Worm (Caenorhabditis elegans) whole organism, mixed stage, embryonic: ENCODE results near the gene K08D8.3.

ENCODE experiments used
- bed-3 ChIP-seq: fragments of 200-800 bp; sonication (Bioruptor generic); optimal IDR thresholded peaks from 3 replicates; lab custom pipeline; 2018; ENCODE audit warnings: mild to moderate bottlenecking, missing genetic modification characterization, moderate library complexity, missing compliant biosample characterization
- blmp-1 ChIP-seq: fragments of 150-350 bp; optimal IDR thresholded peaks from 2 replicates; lab custom pipeline; 2014; ENCODE audit warnings: missing biosample characterization, missing genetic modification characterization
- ceh-43 ChIP-seq: fragments of 200-800 bp; sonication (Bioruptor generic); optimal IDR thresholded peaks from 2 replicates; lab custom pipeline; 2018; ENCODE audit warnings: mild to moderate bottlenecking, missing genetic modification characterization, moderate library complexity, missing compliant biosample characterization
- ceh-83 ChIP-seq: fragments of 200-800 bp; sonication (Bioruptor generic); optimal IDR thresholded peaks from 2 replicates; lab custom pipeline; 2018; ENCODE audit warnings: mild to moderate bottlenecking, missing genetic modification characterization, missing compliant biosample characterization
- ces-1 ChIP-seq: fragments of 150-350 bp; optimal IDR thresholded peaks from 2 replicates; lab custom pipeline; 2014; ENCODE audit warnings: missing biosample characterization, missing genetic modification reagents, missing genetic modification characterization
- cnd-1 ChIP-seq: fragments of 200-800 bp; sonication (Bioruptor generic); optimal IDR thresholded peaks from 2 replicates; lab custom pipeline; 2018; ENCODE audit warnings: mild to moderate bottlenecking, missing genetic modification characterization, missing compliant biosample characterization
- drap-1 ChIP-seq: fragments of 200-800 bp; sonication (Bioruptor generic); optimal IDR thresholded peaks from 3 replicates; lab custom pipeline; 2018; ENCODE audit warnings: mild to moderate bottlenecking, missing genetic modification characterization, missing compliant biosample characterization
- elt-1 ChIP-seq: sonication (generic microtip); optimal IDR thresholded peaks from 2 replicates; lab custom pipeline; 2017; ENCODE audit warnings: missing genetic modification characterization, mild to moderate bottlenecking, missing compliant biosample characterization, antibody characterized with exemption, moderate library complexity, borderline replicate concordance; ENCODE audit not compliant: insufficient read depth
- elt-3 ChIP-seq: fragments of 150-350 bp; optimal IDR thresholded peaks from 2 replicates; lab custom pipeline; 2014; ENCODE audit warnings: missing biosample characterization, missing genetic modification characterization
- flh-1 ChIP-seq: fragments of 200-800 bp; sonication (Bioruptor generic); optimal IDR thresholded peaks from 2 replicates; lab custom pipeline; 2018; ENCODE audit warnings: mild to moderate bottlenecking, missing genetic modification characterization, moderate library complexity, missing compliant biosample characterization
- ham-2 ChIP-seq: fragments of 200-800 bp; sonication (Bioruptor generic); optimal IDR thresholded peaks from 2 replicates; lab custom pipeline; 2018; ENCODE audit warnings: mild to moderate bottlenecking, missing genetic modification characterization, missing compliant biosample characterization
- hlh-1 ChIP-seq: fragments of 150-350 bp; optimal IDR thresholded peaks from 2 replicates; lab custom pipeline; 2014; ENCODE audit warnings: missing biosample characterization, missing genetic modification reagents, missing genetic modification characterization
- lin-13 ChIP-seq: fragments of 150-350 bp; optimal IDR thresholded peaks from 2 replicates; lab custom pipeline; 2014; ENCODE audit warnings: missing biosample characterization, missing genetic modification characterization
- lin-32 ChIP-seq: fragments of 200-800 bp; sonication (Bioruptor generic); optimal IDR thresholded peaks from 2 replicates; lab custom pipeline; 2018; ENCODE audit warnings: mild to moderate bottlenecking, missing genetic modification characterization, missing compliant biosample characterization
- lsy-2 ChIP-seq: fragments of 150-350 bp; optimal IDR thresholded peaks from 2 replicates; lab custom pipeline; 2014; ENCODE audit warnings: missing biosample characterization, missing genetic modification characterization
- mab-5 ChIP-seq: fragments of 150-350 bp; optimal IDR thresholded peaks from 2 replicates; lab custom pipeline; 2014; ENCODE audit warnings: missing biosample characterization, missing genetic modification characterization
- mep-1 ChIP-seq: fragments of 150-350 bp; optimal IDR thresholded peaks from 2 replicates; lab custom pipeline; 2017; ENCODE audit warnings: missing biosample characterization, missing genetic modification reagents, missing genetic modification characterization, inconsistent platforms
- mls-2 ChIP-seq: sonication (generic microtip); optimal IDR thresholded peaks from 2 replicates; lab custom pipeline; 2016; ENCODE audit warnings: mild to moderate bottlenecking, missing genetic modification characterization, moderate library complexity, missing compliant biosample characterization
- nhr-2 ChIP-seq: fragments of 150-350 bp; optimal IDR thresholded peaks from 2 replicates; lab custom pipeline; 2014; ENCODE audit warnings: missing biosample characterization, missing genetic modification characterization
- nhr-237 ChIP-seq: fragments of 150-350 bp; optimal IDR thresholded peaks from 2 replicates; lab custom pipeline; 2014; ENCODE audit warnings: missing biosample characterization, missing genetic modification characterization
- nhr-28 ChIP-seq: fragments of 150-350 bp; optimal IDR thresholded peaks from 2 replicates; lab custom pipeline; 2014; ENCODE audit warnings: missing biosample characterization, missing genetic modification characterization
- nhr-76 ChIP-seq: sonication (generic microtip); optimal IDR thresholded peaks from 2 replicates; lab custom pipeline; 2017; ENCODE audit warnings: missing biosample characterization, missing genetic modification characterization
- pha-4 ChIP-seq: fragments of 150-350 bp; optimal IDR thresholded peaks from 2 replicates; lab custom pipeline; 2018; ENCODE audit warnings: missing biosample characterization, missing genetic modification reagents, missing genetic modification characterization
- sem-2 ChIP-seq: fragments of 200-800 bp; sonication (Bioruptor generic); optimal IDR thresholded peaks from 2 replicates; lab custom pipeline; 2018; ENCODE audit warnings: mild to moderate bottlenecking, missing genetic modification characterization, missing compliant biosample characterization
- snpc-4 ChIP-seq: fragments of 150-350 bp; optimal IDR thresholded peaks from 2 replicates; lab custom pipeline; 2014; ENCODE audit warnings: missing biosample characterization, missing genetic modification characterization
- sptf-1 ChIP-seq: sonication (generic microtip); optimal IDR thresholded peaks from 2 replicates; lab custom pipeline; 2017; ENCODE audit warnings: mild to moderate bottlenecking, missing genetic modification characterization, moderate library complexity, missing compliant biosample characterization
- unc-120 ChIP-seq: sonication (generic microtip); optimal IDR thresholded peaks from 2 replicates; lab custom pipeline; 2017; ENCODE audit warnings: missing genetic modification characterization, missing compliant biosample characterization; ENCODE audit not compliant: poor library complexity, severe bottlenecking
- unc-39 ChIP-seq: fragments of 150-350 bp; optimal IDR thresholded peaks from 2 replicates; lab custom pipeline; 2014; ENCODE audit warnings: missing biosample characterization, missing genetic modification characterization
- unc-62 ChIP-seq: fragments of 150-350 bp; optimal IDR thresholded peaks from 2 replicates; lab custom pipeline; 2014; ENCODE audit warnings: missing biosample characterization, missing genetic modification reagents, missing genetic modification characterization
- zip-8 ChIP-seq: fragments of 150-350 bp; optimal IDR thresholded peaks from 2 replicates; lab custom pipeline; 2014; ENCODE audit warnings: missing biosample characterization, missing genetic modification characterization
- ztf-11 ChIP-seq: fragments of 150-350 bp; optimal IDR thresholded peaks from 2 replicates; lab custom pipeline; 2014; ENCODE audit warnings: missing biosample characterization, missing genetic modification characterization

Gene K08D8.3

ce11 chrIV:12918256-12918655, 11.8 kb upstream of the K08D8.3 start, which contains the start of gene C32H11.3:
Gene C32H11.3 (plus strand): TSS chrIV:12918556.
- no peak for TF ChIP-seq nhr-28 (tag; lab: Kevin White, UChicago)
- no peak for TF ChIP-seq unc-120 (tag; lab: Kevin White, UChicago)
- no peak for TF ChIP-seq ceh-43 (GFP tag; lab: Kevin White, UChicago)
- no peak for TF ChIP-seq elt-1 (tag; lab: Kevin White, UChicago)
- no peak for TF ChIP-seq snpc-4 (tag; lab: Kevin White, UChicago)
- no peak for TF ChIP-seq lin-13 (tag; lab: Kevin White, UChicago)

- TF ChIP-seq mep-1 (tag; lab: Kevin White, UChicago) (no peak), nhr-76 (tag; lab: Kevin White, UChicago) (no peak), unc-120 (tag; lab: Kevin White, UChicago) (no peak), bed-3 (GFP tag; lab: Kevin White, UChicago) (no peak), lin-32 (GFP tag; lab: Kevin White, UChicago) (no peak), flh-1 (GFP tag; lab: Kevin White, UChicago) (no peak), ces-1 (GFP tag; lab: Kevin White, UChicago) (no peak), ztf-11 (tag; lab: Kevin White, UChicago) (no peak), zip-8 (tag; lab: Kevin White, UChicago) (no peak), unc-62 (no peak), blmp-1 (tag; lab: Kevin White, UChicago) (no peak), snpc-4 (tag; lab: Kevin White, UChicago) (no peak), nhr-237 (tag; lab: Kevin White, UChicago) (no peak), sptf-1 (tag; lab: Kevin White, UChicago) (no peak), hlh-1 (tag; lab: Kevin White, UChicago) (no peak), nhr-28 (tag; lab: Kevin White, UChicago) (no peak), ceh-43 (GFP tag; lab: Kevin White, UChicago) (no peak), pha-4 (tag; lab: Kevin White, UChicago) (no peak), nhr-2 (tag; lab: Kevin White, UChicago) (no peak), drap-1 (GFP tag; lab: Kevin White, UChicago) (no peak)
Observed at ce11 chrIV:12915479-12915878, 9.0 kb upstream of the K08D8.3 start, which contains the start of gene srz-15. Gene srz-15 (plus strand): TSS chrIV:12915779.

- no peak for TF ChIP-seq mls-2 (tag; lab: Kevin White, UChicago)
- no peak for TF ChIP-seq zip-8 (tag; lab: Kevin White, UChicago)
- no peak for TF ChIP-seq ceh-43 (GFP tag; lab: Kevin White, UChicago)
- no peak for TF ChIP-seq unc-39 (tag; lab: Kevin White, UChicago)
- TF ChIP-seq drap-1 (GFP tag; lab: Kevin White, UChicago) = no peak
- no peak for TF ChIP-seq mep-1 (tag; lab: Kevin White, UChicago)
- no peak for TF ChIP-seq mab-5 (tag; lab: Kevin White, UChicago)
- no peak for TF ChIP-seq ham-2 (GFP tag; lab: Kevin White, UChicago)
- no peak for TF ChIP-seq hlh-1 (tag; lab: Kevin White, UChicago)
- TF ChIP-seq pha-4 (tag; lab: Kevin White, UChicago) = no peak
- no peak for TF ChIP-seq nhr-2 (tag; lab: Kevin White, UChicago)
- TF ChIP-seq ceh-83 (GFP tag; lab: Kevin White, UChicago) = no peak
- no peak for TF ChIP-seq bed-3 (GFP tag; lab: Kevin White, UChicago)
- no peak for TF ChIP-seq nhr-76 (tag; lab: Kevin White, UChicago)
- TF ChIP-seq sem-2 = no peak
- no peak for TF ChIP-seq ztf-11 (tag; lab: Kevin White, UChicago)
- no peak for TF ChIP-seq flh-1 (GFP tag; lab: Kevin White, UChicago)
- TF ChIP-seq sptf-1 (tag; lab: Kevin White, UChicago) = no peak
Observed at ce11 chrIV:12914532-12915019, 8.1 kb upstream of the K08D8.3 start, which contains the start of gene irg-6. Gene irg-6 (minus strand): TSS chrIV:12914969.

ce11 chrIV:12911990-12912389, 5.5 kb upstream of the K08D8.3 start, which contains the start of gene K08D8.5:
Gene K08D8.5 (minus strand): TSS chrIV:12912129.
- no peak for TF ChIP-seq lin-13 (tag; lab: Kevin White, UChicago)
- no peak for TF ChIP-seq zip-8 (tag; lab: Kevin White, UChicago)
- no peak for TF ChIP-seq cnd-1
- TF ChIP-seq bed-3 (GFP tag; lab: Kevin White, UChicago) = no peak
- TF ChIP-seq nhr-2 (tag; lab: Kevin White, UChicago) = no peak
- no peak for TF ChIP-seq elt-3
- TF ChIP-seq unc-62 = no peak
- no peak for TF ChIP-seq lin-32 (GFP tag; lab: Kevin White, UChicago)
- TF ChIP-seq sem-2 = no peak
- no peak for TF ChIP-seq blmp-1 (tag; lab: Kevin White, UChicago)
- TF ChIP-seq nhr-76 (tag; lab: Kevin White, UChicago) = no peak
- TF ChIP-seq unc-120 (tag; lab: Kevin White, UChicago) = no peak
- TF ChIP-seq lsy-2 (tag; lab: Kevin White, UChicago) = no peak
- TF ChIP-seq drap-1 (GFP tag; lab: Kevin White, UChicago) = no peak
- TF ChIP-seq flh-1 (GFP tag; lab: Kevin White, UChicago) = no peak
- no peak for TF ChIP-seq ceh-43 (GFP tag; lab: Kevin White, UChicago)
- TF ChIP-seq ceh-83 (GFP tag; lab: Kevin White, UChicago) = no peak
- TF ChIP-seq, all 35 proteins: peak for 0
